Fruit fly (Drosophila melanogaster) whole organism, embryonic: ENCODE measurements around the gene Fdx1.

Experiments
- BtbVII ChIP-seq: fragments of 200-800 bp; sonication (Bioruptor generic); optimal IDR thresholded peaks from 3 replicates; lab custom pipeline; 2017; ENCODE audit warnings: missing biosample characterization, mild to moderate bottlenecking, missing genetic modification characterization
- CG10543 ChIP-seq: fragments of 200-800 bp; sonication (Bioruptor generic); optimal IDR thresholded peaks from 3 replicates; lab custom pipeline; 2017; ENCODE audit warnings: missing biosample characterization, mild to moderate bottlenecking, missing genetic modification characterization, moderate library complexity
- CG11560 ChIP-seq: fragments of 200-800 bp; sonication (Bioruptor generic); IDR thresholded peaks from 3 replicates; pipeline ENCODE4 v1.3.6; 2022; ENCODE audit warnings: missing biosample characterization, missing genetic modification characterization
- CG1233 ChIP-seq: fragments of 200-800 bp; sonication (Bioruptor generic); optimal IDR thresholded peaks from 4 replicates; lab custom pipeline; 2018; ENCODE audit warnings: missing biosample characterization, mild to moderate bottlenecking, missing genetic modification characterization
- CG12391 ChIP-seq: fragments of 200-800 bp; sonication (Bioruptor generic); optimal IDR thresholded peaks from 3 replicates; lab custom pipeline; 2018; ENCODE audit warnings: missing biosample characterization, mild to moderate bottlenecking, missing genetic modification characterization, moderate library complexity
- CG13424 ChIP-seq: fragments of 200-800 bp; sonication (Bioruptor generic); optimal IDR thresholded peaks from 2 replicates; lab custom pipeline; 2019; ENCODE audit warnings: missing biosample characterization, mild to moderate bottlenecking, missing genetic modification characterization, moderate library complexity
- CG13624 ChIP-seq: fragments of 200-800 bp; sonication (Bioruptor generic); optimal IDR thresholded peaks from 2 replicates; lab custom pipeline; 2016; ENCODE audit warnings: missing biosample characterization, missing genetic modification characterization
- CG14050 ChIP-seq: fragments of 200-800 bp; sonication (Bioruptor generic); IDR thresholded peaks from 3 replicates; pipeline ENCODE4 v1.3.6; 2022; ENCODE audit warnings: missing biosample characterization, missing genetic modification characterization
- CG15011 ChIP-seq: fragments of 200-800 bp; sonication (Bioruptor generic); optimal IDR thresholded peaks from 3 replicates; lab custom pipeline; 2018; ENCODE audit warnings: missing biosample characterization, mild to moderate bottlenecking, missing genetic modification characterization
- CG16863 ChIP-seq: fragments of 200-800 bp; sonication (Bioruptor generic); optimal IDR thresholded peaks from 3 replicates; lab custom pipeline; 2016; ENCODE audit warnings: missing biosample characterization, missing genetic modification characterization
- CG17829 ChIP-seq: fragments of 200-800 bp; optimal IDR thresholded peaks from 2 replicates; lab custom pipeline; 2019; ENCODE audit warnings: missing biosample characterization, mild to moderate bottlenecking, missing genetic modification characterization, moderate library complexity
- CG2202 ChIP-seq: fragments of 200-800 bp; sonication (Bioruptor generic); optimal IDR thresholded peaks from 2 replicates; lab custom pipeline; 2018; ENCODE audit warnings: missing biosample characterization, mild to moderate bottlenecking, missing genetic modification characterization
- CG2712 ChIP-seq: fragments of 200-800 bp; optimal IDR thresholded peaks from 3 replicates; lab custom pipeline; 2019; ENCODE audit warnings: missing biosample characterization, mild to moderate bottlenecking, missing genetic modification characterization, moderate library complexity
- CG33213 ChIP-seq: fragments of 200-800 bp; sonication (Bioruptor generic); optimal IDR thresholded peaks from 3 replicates; lab custom pipeline; 2016; ENCODE audit warnings: missing biosample characterization, missing genetic modification characterization
- CG3847 ChIP-seq: fragments of 200-800 bp; sonication (Bioruptor generic); IDR thresholded peaks from 2 replicates; pipeline ENCODE4 v1.3.6; 2022; ENCODE audit warnings: missing biosample characterization, missing genetic modification characterization
- CG43689 ChIP-seq: fragments of 200-800 bp; sonication (Bioruptor generic); IDR thresholded peaks from 2 replicates; pipeline ENCODE4 v1.3.6; 2022; ENCODE audit warnings: missing biosample characterization, missing genetic modification characterization
- CG7987 ChIP-seq: fragments of 200-800 bp; sonication (Bioruptor generic); optimal IDR thresholded peaks from 2 replicates; lab custom pipeline; 2018; ENCODE audit warnings: missing biosample characterization, mild to moderate bottlenecking, missing genetic modification characterization, moderate library complexity
- CG8359 ChIP-seq: fragments of 200-800 bp; sonication (Bioruptor generic); optimal IDR thresholded peaks from 2 replicates; lab custom pipeline; 2017; ENCODE audit warnings: missing biosample characterization, mild to moderate bottlenecking, missing genetic modification characterization, borderline replicate concordance
- CG8388 ChIP-seq: fragments of 200-800 bp; sonication (Bioruptor generic); optimal IDR thresholded peaks from 2 replicates; lab custom pipeline; 2019; ENCODE audit warnings: missing biosample characterization, mild to moderate bottlenecking, missing genetic modification characterization, moderate library complexity
- CG9727 ChIP-seq: fragments of 200-800 bp; sonication (Bioruptor generic); optimal IDR thresholded peaks from 3 replicates; lab custom pipeline; 2017; ENCODE audit warnings: missing biosample characterization, mild to moderate bottlenecking, missing genetic modification characterization
- D19B ChIP-seq: fragments of 200-800 bp; sonication (Bioruptor generic); optimal IDR thresholded peaks from 2 replicates; lab custom pipeline; 2017; ENCODE audit warnings: missing biosample characterization, mild to moderate bottlenecking, missing genetic modification characterization
- HLH3B ChIP-seq: fragments of 200-800 bp; sonication (Bioruptor generic); IDR thresholded peaks from 2 replicates; pipeline ENCODE4 v1.3.6; 2022; ENCODE audit warnings: missing biosample characterization, missing genetic modification characterization
- HLH4C ChIP-seq: fragments of 200-800 bp; sonication (Bioruptor generic); IDR thresholded peaks from 3 replicates; pipeline ENCODE4 v1.3.6; 2022; ENCODE audit warnings: missing biosample characterization, missing genetic modification characterization; ENCODE audit not compliant: partially characterized antibody
- Hand ChIP-seq: fragments of 200-800 bp; sonication (Bioruptor generic); optimal IDR thresholded peaks from 2 replicates; lab custom pipeline; 2017; ENCODE audit warnings: mild to moderate bottlenecking, missing biosample characterization, missing genetic modification reagents, missing genetic modification characterization
- Med ChIP-seq: fragments of 200-800 bp; sonication (Bioruptor generic); peaks from one replicate; lab custom pipeline; 2016; ENCODE audit warnings: missing biosample characterization, missing genetic modification characterization, mild to moderate bottlenecking, inconsistent platforms, moderate library complexity
- NC2β ChIP-seq: fragments of 200-800 bp; sonication (Bioruptor generic); optimal IDR thresholded peaks from 2 replicates; lab custom pipeline; 2016; ENCODE audit warnings: missing biosample characterization, missing genetic modification characterization
- Nf-YA ChIP-seq: fragments of 200-800 bp; sonication (Bioruptor generic); IDR thresholded peaks from 2 replicates; pipeline ENCODE4 v1.3.6; 2022; ENCODE audit warnings: missing biosample characterization, missing genetic modification characterization
- Oaz ChIP-seq: fragments of 200-800 bp; sonication (Bioruptor generic); IDR thresholded peaks from 2 replicates; pipeline ENCODE4 v1.3.6; 2022; ENCODE audit warnings: missing biosample characterization, missing genetic modification characterization
- Sin3A ChIP-seq: fragments of >200 bp; optimal IDR thresholded peaks from 2 replicates; lab custom pipeline; 2018
- Stat92E ChIP-seq, 3 experiments: fragments of >200 bp in 2 of 3; fragments of 200-800 bp in 1 of 3; sonication (Bioruptor generic) in 1 of 3; optimal IDR thresholded peaks; 2 replicates each; lab custom pipeline; 2017 to 2019; ENCODE audit warnings: missing biosample characterization in 3 of 3, missing genetic modification characterization in 3 of 3, mild to moderate bottlenecking in 1 of 3, moderate library complexity in 1 of 3
- ase ChIP-seq: fragments of 200-800 bp; sonication (Bioruptor generic); IDR thresholded peaks from 3 replicates; pipeline ENCODE4 v1.3.6; 2022; ENCODE audit warnings: missing biosample characterization, missing genetic modification characterization
- br ChIP-seq: fragments of >200 bp; optimal IDR thresholded peaks from 2 replicates; lab custom pipeline; 2017
- disco-r ChIP-seq: fragments of 200-800 bp; sonication (Bioruptor generic); optimal IDR thresholded peaks from 2 replicates; lab custom pipeline; 2016; ENCODE audit warnings: missing biosample characterization, missing genetic modification characterization
- en ChIP-seq: fragments of 200-800 bp; sonication (Bioruptor generic); optimal IDR thresholded peaks from 2 replicates; lab custom pipeline; 2016; ENCODE audit warnings: missing biosample characterization, missing genetic modification characterization
- fu2 ChIP-seq: fragments of 200-800 bp; sonication (Bioruptor generic); optimal IDR thresholded peaks from 2 replicates; lab custom pipeline; 2016; ENCODE audit warnings: missing biosample characterization, missing genetic modification characterization
- gcm2 ChIP-seq: fragments of 200-800 bp; sonication (Bioruptor generic); optimal IDR thresholded peaks from 2 replicates; lab custom pipeline; 2016; ENCODE audit warnings: missing biosample characterization, missing genetic modification characterization
- gsb-n ChIP-seq: fragments of 200-800 bp; sonication (Bioruptor generic); optimal IDR thresholded peaks from 3 replicates; lab custom pipeline; 2018; ENCODE audit warnings: missing biosample characterization, mild to moderate bottlenecking, missing genetic modification characterization
- hkb ChIP-seq, 2 experiments: fragments of 200-800 bp in 1 of 2; fragments of >200 bp in 1 of 2; sonication (Bioruptor generic) in 1 of 2; IDR thresholded peaks in 1 of 2; optimal IDR thresholded peaks in 1 of 2; 2 replicates each; pipeline versions ENCODE4 v1.3.6 to Lab custom; 2017 to 2022; ENCODE audit warnings: missing biosample characterization in 1 of 2, missing genetic modification characterization in 1 of 2
- insv ChIP-seq, 2 experiments: fragments of 200-800 bp; sonication (Bioruptor generic); optimal IDR thresholded peaks; 3 replicates each; lab custom pipeline; 2016 to 2018; ENCODE audit warnings: missing biosample characterization in 2 of 2, missing genetic modification characterization in 2 of 2
- inv ChIP-seq: fragments of 200-800 bp; sonication (Bioruptor generic); IDR thresholded peaks from 2 replicates; pipeline ENCODE4 v1.3.6; 2022; ENCODE audit warnings: missing biosample characterization, missing genetic modification characterization; ENCODE audit not compliant: partially characterized antibody
- klu ChIP-seq: fragments of 200-800 bp; sonication (Bioruptor generic); IDR thresholded peaks from 2 replicates; pipeline ENCODE4 v1.3.6; 2022; ENCODE audit warnings: missing biosample characterization, missing genetic modification characterization
- lola ChIP-seq, 3 experiments: fragments of >200 bp in 2 of 3; fragments of 200-800 bp in 1 of 3; sonication (Bioruptor generic) in 1 of 3; optimal IDR thresholded peaks; 2 replicates each; lab custom pipeline; 2017 to 2019; ENCODE audit warnings: missing biosample characterization in 3 of 3, missing genetic modification characterization in 3 of 3, mild to moderate bottlenecking in 1 of 3, moderate library complexity in 1 of 3
- onecut ChIP-seq: fragments of 200-800 bp; sonication (Bioruptor generic); IDR thresholded peaks from 2 replicates; pipeline ENCODE4 v1.3.6; 2022; ENCODE audit warnings: missing biosample characterization, missing genetic modification characterization
- pfk ChIP-seq: fragments of 200-800 bp; sonication (Bioruptor generic); optimal IDR thresholded peaks from 2 replicates; lab custom pipeline; 2018; ENCODE audit warnings: missing biosample characterization, mild to moderate bottlenecking, missing genetic modification characterization, moderate library complexity
- pnt ChIP-seq: fragments of 200-800 bp; sonication (Bioruptor generic); optimal IDR thresholded peaks from 3 replicates; lab custom pipeline; 2016; ENCODE audit warnings: missing biosample characterization, missing genetic modification characterization
- pzg ChIP-seq: fragments of 200-800 bp; sonication (Bioruptor generic); optimal IDR thresholded peaks from 3 replicates; lab custom pipeline; 2018; ENCODE audit warnings: missing biosample characterization, mild to moderate bottlenecking, missing genetic modification characterization, moderate library complexity
- stc ChIP-seq: fragments of 200-800 bp; sonication (Bioruptor generic); IDR thresholded peaks from 2 replicates; pipeline ENCODE4 v1.3.6; 2022; ENCODE audit warnings: missing biosample characterization, missing genetic modification characterization
- zf30C ChIP-seq: fragments of 200-800 bp; sonication (Bioruptor generic); optimal IDR thresholded peaks from 3 replicates; lab custom pipeline; 2018; ENCODE audit warnings: missing biosample characterization, mild to moderate bottlenecking, missing genetic modification characterization

Fdx1 gene

dm6 chr3L:9377198-9378035, 6.4 kb upstream of the Fdx1 start, which contains the start of gene Hsp26 (continued):
- TF ChIP-seq br (no peak), Hand (GFP tag; lab: Kevin White, UChicago) (peak; percentile 87), CG9727 (peak; percentile 74), CG43689 (GFP tag; lab: Robert Waterston, UW) (peak; percentile 71), onecut (GFP tag; lab: Robert Waterston, UW) (peak; percentile 67), CG13624 (GFP tag; lab: Kevin White, UChicago) (peak; percentile 87), HLH3B (GFP tag; lab: Robert Waterston, UW) (peak; percentile 89), lola (GFP tag; optimal IDR thresholded peaks at IDR 0.05; lab: Kevin White, UChicago) (peak in 1 of 3 experiments; percentile 76), CG14050 (GFP tag; lab: Robert Waterston, UW) (peak; percentile 86), inv (no peak), CG2712 (tag; lab: Kevin White, UChicago) (peak; percentile 89), disco-r (peak; percentile 83), NC2β (GFP tag; lab: Kevin White, UChicago) (peak; percentile 78), Stat92E (GFP tag; optimal IDR thresholded peaks at IDR 0.05; lab: Kevin White, UChicago) (peak in 1 of 3 experiments; percentile 59), CG10543 (GFP tag; lab: Kevin White, UChicago) (peak; percentile 9), CG7987 (GFP tag; lab: Kevin White, UChicago) (peak; percentile 43), gcm2 (GFP tag; lab: Kevin White, UChicago) (peak; percentile 58), pzg (no peak), HLH4C (GFP tag; lab: Robert Waterston, UW) (no peak), Med (GFP tag; lab: Kevin White, UChicago) (peak; percentile 98), CG11560 (0 out of 3 replicates have a peak, but pooled peaks have one; percentile 29), ase (GFP tag; lab: Robert Waterston, UW) (peak; percentile 78), CG3847 (GFP tag; lab: Robert Waterston, UW) (peak; percentile 66), CG16863 (GFP tag; lab: Kevin White, UChicago) (peak; percentile 88), Nf-YA (peak; percentile 40; the same call in 1 of the 2 replicates), gsb-n (tag; lab: Kevin White, UChicago) (peak; percentile 84), zf30C (GFP tag; lab: Kevin White, UChicago) (peak; percentile 90), insv (GFP tag; optimal IDR thresholded peaks at IDR 0.05; lab: Kevin White, UChicago) (no peak), CG8359 (GFP tag; lab: Kevin White, UChicago) (peak; percentile 34), klu (GFP tag; lab: Robert Waterston, UW) (no peak; the same call in 1 of the 2 replicates), Oaz (peak; percentile 53; the same call in 1 of the 2 replicates), CG2202 (peak; percentile 80), en (GFP tag; lab: Kevin White, UChicago) (peak; percentile 88), CG12391 (tag; lab: Kevin White, UChicago) (peak; percentile 90), CG17829 (tag; lab: Kevin White, UChicago) (peak; percentile 89), CG33213 (GFP tag; lab: Kevin White, UChicago) (peak; percentile 72), CG1233 (GFP tag; lab: Kevin White, UChicago) (peak; percentile 78), BtbVII (GFP tag; lab: Kevin White, UChicago) (peak; percentile 68), pfk (GFP tag; lab: Kevin White, UChicago) (no peak), pnt (peak; percentile 85), fu2 (GFP tag; lab: Kevin White, UChicago) (peak; percentile 83), Sin3A (no peak), CG13424 (tag; lab: Kevin White, UChicago) (peak; percentile 87), CG8388 (GFP tag; lab: Kevin White, UChicago) (peak; percentile 87), stc (GFP tag; lab: Robert Waterston, UW) (peak; percentile 92), hkb (optimal IDR thresholded peaks at IDR 0.05; lab: Kevin White, UChicago) (no peak), hkb (GFP tag; IDR thresholded peaks at IDR 0.05; lab: Robert Waterston, UW) (peak; percentile 94), D19B (GFP tag; lab: Kevin White, UChicago) (peak; percentile 54), CG15011 (GFP tag; lab: Kevin White, UChicago) (peak; percentile 11)
